Fruit fly (Drosophila melanogaster) whole organism, embryonic: ENCODE data around the gene Noc2.

Experiments
- ATbp ChIP-seq: fragments of 200-800 bp; sonication (Bioruptor generic); optimal IDR thresholded peaks from 2 replicates; lab custom pipeline; 2017; ENCODE audit warnings: missing biosample characterization, mild to moderate bottlenecking, missing genetic modification characterization, missing genetic modification reagents
- B-H1 ChIP-seq: fragments of 200-800 bp; sonication (Bioruptor generic); IDR thresholded peaks from 3 replicates; pipeline ENCODE4 v1.3.6; 2022; ENCODE audit warnings: missing biosample characterization, missing genetic modification characterization
- Bteb2 ChIP-seq: fragments of 200-800 bp; sonication (Bioruptor generic); optimal IDR thresholded peaks from 2 replicates; lab custom pipeline; 2016; ENCODE audit warnings: missing biosample characterization, missing genetic modification characterization
- CG10543 ChIP-seq: fragments of 200-800 bp; sonication (Bioruptor generic); optimal IDR thresholded peaks from 3 replicates; lab custom pipeline; 2017; ENCODE audit warnings: missing biosample characterization, mild to moderate bottlenecking, missing genetic modification characterization, moderate library complexity
- CG12104 ChIP-seq: fragments of 200-800 bp; sonication (Bioruptor generic); optimal IDR thresholded peaks from 3 replicates; lab custom pipeline; 2016; ENCODE audit warnings: missing biosample characterization, missing genetic modification characterization
- CG15073 ChIP-seq: fragments of 200-800 bp; sonication (Bioruptor generic); optimal IDR thresholded peaks from 2 replicates; lab custom pipeline; 2016; ENCODE audit warnings: missing biosample characterization, missing genetic modification characterization
- CG1602 ChIP-seq: fragments of 200-800 bp; sonication (Bioruptor generic); optimal IDR thresholded peaks from 3 replicates; lab custom pipeline; 2016; ENCODE audit warnings: missing biosample characterization, missing genetic modification characterization
- CG17612 ChIP-seq: fragments of 200-800 bp; sonication (Bioruptor generic); IDR thresholded peaks from 2 replicates; pipeline ENCODE4 v1.3.6; 2022; ENCODE audit warnings: missing biosample characterization, missing genetic modification characterization
- CG18599 ChIP-seq: fragments of 200-800 bp; sonication (Bioruptor generic); optimal IDR thresholded peaks from 3 replicates; lab custom pipeline; 2017; ENCODE audit warnings: missing biosample characterization, missing genetic modification characterization, mild to moderate bottlenecking, moderate library complexity, missing genetic modification reagents
- CG2116 ChIP-seq: fragments of 200-800 bp; sonication (Bioruptor generic); optimal IDR thresholded peaks from 3 replicates; lab custom pipeline; 2018; ENCODE audit warnings: missing biosample characterization, mild to moderate bottlenecking, missing genetic modification characterization
- CG2875 ChIP-seq: fragments of 200-800 bp; sonication (Bioruptor generic); optimal IDR thresholded peaks from 2 replicates; lab custom pipeline; 2017; ENCODE audit warnings: missing biosample characterization, mild to moderate bottlenecking, missing genetic modification characterization, missing genetic modification reagents
- CG30020 ChIP-seq: fragments of 200-800 bp; optimal IDR thresholded peaks from 2 replicates; lab custom pipeline; 2019; ENCODE audit warnings: missing biosample characterization, mild to moderate bottlenecking, missing genetic modification characterization, moderate library complexity
- CG32532 ChIP-seq: fragments of 200-800 bp; sonication (Bioruptor generic); IDR thresholded peaks from 2 replicates; pipeline ENCODE4 v1.3.6; 2022; ENCODE audit warnings: missing biosample characterization, missing genetic modification characterization
- CG6254 ChIP-seq: fragments of 200-800 bp; sonication (Bioruptor generic); optimal IDR thresholded peaks from 3 replicates; lab custom pipeline; 2017; ENCODE audit warnings: mild to moderate bottlenecking, missing biosample characterization, missing genetic modification reagents, missing genetic modification characterization
- CG8924 ChIP-seq: fragments of 200-800 bp; optimal IDR thresholded peaks from 3 replicates; lab custom pipeline; 2019; ENCODE audit warnings: missing biosample characterization, mild to moderate bottlenecking, missing genetic modification characterization, moderate library complexity
- CG9817 ChIP-seq: fragments of 200-800 bp; sonication (Bioruptor generic); optimal IDR thresholded peaks from 2 replicates; lab custom pipeline; 2018; ENCODE audit warnings: missing biosample characterization, mild to moderate bottlenecking, missing genetic modification characterization, moderate library complexity
- CkIIα-i1 ChIP-seq: fragments of 200-800 bp; sonication (Bioruptor generic); IDR thresholded peaks from 2 replicates; pipeline ENCODE4 v1.3.6; 2022; ENCODE audit warnings: missing biosample characterization, missing genetic modification characterization
- D19A ChIP-seq: fragments of 200-800 bp; optimal IDR thresholded peaks from 3 replicates; lab custom pipeline; 2019; ENCODE audit warnings: missing biosample characterization, mild to moderate bottlenecking, missing genetic modification characterization, moderate library complexity
- Dad ChIP-seq: fragments of 200-800 bp; sonication (Bioruptor generic); optimal IDR thresholded peaks from 3 replicates; lab custom pipeline; 2016; ENCODE audit warnings: missing biosample characterization, missing genetic modification characterization
- Dbx ChIP-seq: fragments of 200-800 bp; sonication (Bioruptor generic); IDR thresholded peaks from 3 replicates; pipeline ENCODE4 v1.3.6; 2022; ENCODE audit warnings: missing biosample characterization, missing genetic modification characterization
- Fer2 ChIP-seq: fragments of 200-800 bp; sonication (Bioruptor generic); optimal IDR thresholded peaks from 2 replicates; lab custom pipeline; 2018; ENCODE audit warnings: missing biosample characterization, mild to moderate bottlenecking, missing genetic modification characterization, moderate library complexity
- HLH3B ChIP-seq: fragments of 200-800 bp; sonication (Bioruptor generic); IDR thresholded peaks from 2 replicates; pipeline ENCODE4 v1.3.6; 2022; ENCODE audit warnings: missing biosample characterization, missing genetic modification characterization
- Hand ChIP-seq: fragments of 200-800 bp; sonication (Bioruptor generic); optimal IDR thresholded peaks from 2 replicates; lab custom pipeline; 2017; ENCODE audit warnings: mild to moderate bottlenecking, missing biosample characterization, missing genetic modification reagents, missing genetic modification characterization
- HmgD ChIP-seq: fragments of 200-800 bp; sonication (Bioruptor generic); optimal IDR thresholded peaks from 3 replicates; lab custom pipeline; 2016; ENCODE audit warnings: missing biosample characterization, missing genetic modification characterization
- Nf-YB ChIP-seq: fragments of 200-800 bp; sonication (Bioruptor generic); optimal IDR thresholded peaks from 3 replicates; lab custom pipeline; 2019; ENCODE audit warnings: missing biosample characterization, mild to moderate bottlenecking, missing genetic modification characterization, moderate library complexity
- Rx ChIP-seq: fragments of 200-800 bp; sonication (Bioruptor generic); IDR thresholded peaks from 2 replicates; pipeline ENCODE4 v1.3.6; 2022; ENCODE audit warnings: missing biosample characterization, missing genetic modification characterization
- Sry-δ ChIP-seq: fragments of 200-800 bp; sonication (Bioruptor generic); optimal IDR thresholded peaks from 2 replicates; lab custom pipeline; 2016; ENCODE audit warnings: missing biosample characterization, missing genetic modification characterization
- ac ChIP-seq: fragments of 200-800 bp; sonication (Bioruptor generic); optimal IDR thresholded peaks from 3 replicates; lab custom pipeline; 2017; ENCODE audit warnings: missing biosample characterization, mild to moderate bottlenecking, missing genetic modification characterization
- bigmax ChIP-seq: fragments of 200-800 bp; sonication (Bioruptor generic); optimal IDR thresholded peaks from 2 replicates; lab custom pipeline; 2018; ENCODE audit warnings: missing biosample characterization, mild to moderate bottlenecking, missing genetic modification characterization
- bowl ChIP-seq: fragments of 200-800 bp; sonication (Bioruptor generic); IDR thresholded peaks from 2 replicates; pipeline ENCODE4 v1.3.6; 2022; ENCODE audit warnings: missing biosample characterization, missing genetic modification characterization
- bsh ChIP-seq, 2 experiments: fragments of 200-800 bp; sonication (Bioruptor generic); optimal IDR thresholded peaks; 2 replicates each; lab custom pipeline; 2017 to 2018; ENCODE audit warnings: mild to moderate bottlenecking in 2 of 2, missing biosample characterization in 2 of 2, missing genetic modification characterization in 2 of 2, moderate library complexity in 1 of 2
- cato ChIP-seq: fragments of 200-800 bp; sonication (Bioruptor generic); optimal IDR thresholded peaks from 2 replicates; lab custom pipeline; 2016; ENCODE audit warnings: missing biosample characterization, missing genetic modification characterization, borderline replicate concordance
- chm ChIP-seq: fragments of 200-800 bp; sonication (Bioruptor generic); IDR thresholded peaks from 2 replicates; pipeline ENCODE4 v1.3.6; 2022; ENCODE audit warnings: missing biosample characterization, missing genetic modification characterization
- chn ChIP-seq: fragments of 200-800 bp; sonication (Bioruptor generic); optimal IDR thresholded peaks from 2 replicates; lab custom pipeline; 2016; ENCODE audit warnings: missing biosample characterization, missing genetic modification characterization
- dmrt99B ChIP-seq: fragments of 200-800 bp; sonication (Bioruptor generic); optimal IDR thresholded peaks from 2 replicates; lab custom pipeline; 2018; ENCODE audit warnings: missing biosample characterization, mild to moderate bottlenecking, missing genetic modification characterization, moderate library complexity
- esg ChIP-seq: fragments of 200-800 bp; sonication (Bioruptor generic); conservative IDR thresholded peaks from 2 replicates; pipeline ENCODE4 v1.3.6; 2022; ENCODE audit warnings: missing biosample characterization, missing genetic modification characterization
- fd102C ChIP-seq: fragments of 200-800 bp; sonication (Bioruptor generic); optimal IDR thresholded peaks from 2 replicates; lab custom pipeline; 2018; ENCODE audit warnings: missing biosample characterization, mild to moderate bottlenecking, missing genetic modification characterization, moderate library complexity
- fd64A ChIP-seq: fragments of 200-800 bp; sonication (Bioruptor generic); optimal IDR thresholded peaks from 3 replicates; lab custom pipeline; 2018; ENCODE audit warnings: missing biosample characterization, mild to moderate bottlenecking, missing genetic modification characterization
- fd96Cb ChIP-seq: fragments of 200-800 bp; sonication (Bioruptor generic); optimal IDR thresholded peaks from 2 replicates; lab custom pipeline; 2018; ENCODE audit warnings: missing biosample characterization, mild to moderate bottlenecking, missing genetic modification characterization, moderate library complexity
- gsb-n ChIP-seq: fragments of 200-800 bp; sonication (Bioruptor generic); optimal IDR thresholded peaks from 3 replicates; lab custom pipeline; 2018; ENCODE audit warnings: missing biosample characterization, mild to moderate bottlenecking, missing genetic modification characterization
- ind ChIP-seq: fragments of 200-800 bp; sonication (Bioruptor generic); optimal IDR thresholded peaks from 3 replicates; lab custom pipeline; 2016; ENCODE audit warnings: missing biosample characterization, missing genetic modification characterization
- jing ChIP-seq: fragments of 200-800 bp; sonication (Bioruptor generic); optimal IDR thresholded peaks from 2 replicates; lab custom pipeline; 2018; ENCODE audit warnings: missing biosample characterization, mild to moderate bottlenecking, missing genetic modification characterization
- mam ChIP-seq: fragments of 200-800 bp; sonication (Bioruptor generic); optimal IDR thresholded peaks from 3 replicates; lab custom pipeline; 2016; ENCODE audit warnings: missing biosample characterization, missing genetic modification characterization
- odd ChIP-seq: fragments of 200-800 bp; sonication (Bioruptor generic); optimal IDR thresholded peaks from 2 replicates; lab custom pipeline; 2017; ENCODE audit warnings: missing biosample characterization, mild to moderate bottlenecking, missing genetic modification characterization
- sd ChIP-seq: fragments of 200-800 bp; sonication (Bioruptor generic); optimal IDR thresholded peaks from 3 replicates; lab custom pipeline; 2018; ENCODE audit warnings: missing biosample characterization, mild to moderate bottlenecking, missing genetic modification characterization, moderate library complexity
- vnd ChIP-seq: fragments of 200-800 bp; sonication (Bioruptor generic); IDR thresholded peaks from 3 replicates; pipeline ENCODE4 v1.3.6; 2022; ENCODE audit warnings: missing biosample characterization, missing genetic modification characterization; ENCODE audit not compliant: partially characterized antibody
- vvl ChIP-seq: fragments of 200-800 bp; sonication (Bioruptor generic); IDR thresholded peaks from 2 replicates; pipeline ENCODE4 v1.3.6; 2022; ENCODE audit warnings: missing biosample characterization, missing genetic modification characterization
- zen ChIP-seq: fragments of 200-800 bp; sonication (Bioruptor generic); optimal IDR thresholded peaks from 3 replicates; lab custom pipeline; 2018; ENCODE audit warnings: missing biosample characterization, mild to moderate bottlenecking, missing genetic modification characterization, moderate library complexity

Noc2 gene

dm6 chr2L:21168295-21169159 is 5.1 kb downstream of the Noc2 start, which contains the start of the genes mAcon1, CG43345 and CG43346 (continued):
- TF ChIP-seq CG15073 (GFP tag; lab: Kevin White, UChicago) (no peak), HmgD (GFP tag; lab: Kevin White, UChicago) (peak; percentile 88), HLH3B (GFP tag; lab: Robert Waterston, UW) (peak; percentile 46; the same call in 1 of the 2 replicates), Nf-YB (peak; percentile 47), CG1602 (GFP tag; lab: Kevin White, UChicago) (peak; percentile 67), mam (peak; percentile 92), chn (GFP tag; lab: Kevin White, UChicago) (peak; percentile 86), fd64A (GFP tag; lab: Kevin White, UChicago) (no peak), jing (GFP tag; lab: Kevin White, UChicago) (peak; percentile 52), dmrt99B (tag; lab: Kevin White, UChicago) (no peak), ac (no peak), chm (GFP tag; lab: Robert Waterston, UW) (peak; percentile 6; the same call in 1 of the 2 replicates), Sry-δ (GFP tag; lab: Kevin White, UChicago) (peak; percentile 67), D19A (tag; lab: Kevin White, UChicago) (no peak), CG2116 (GFP tag; lab: Kevin White, UChicago) (peak; percentile 60), vvl (GFP tag; lab: Robert Waterston, UW) (peak; percentile 27; the same call in 1 of the 2 replicates), CkIIα-i1 (GFP tag; lab: Robert Waterston, UW) (no peak), B-H1 (GFP tag; lab: Robert Waterston, UW) (peak; percentile 41; the same call in 1 of the 3 replicates), fd102C (GFP tag; lab: Kevin White, UChicago) (peak; percentile 5), sd (tag; lab: Kevin White, UChicago) (no peak), Rx (GFP tag; lab: Robert Waterston, UW) (0 out of 2 replicates have a peak, but pooled peaks have one; percentile 33), Hand (no peak), Fer2 (tag; lab: Kevin White, UChicago) (peak; percentile 70), CG18599 (peak; percentile 86), bowl (GFP tag; lab: Robert Waterston, UW) (no peak), CG17612 (GFP tag; lab: Robert Waterston, UW) (no peak), bsh (GFP tag; optimal IDR thresholded peaks at IDR 0.05; lab: Kevin White, UChicago) (peak; percentile 19 to 59), CG2875 (GFP tag; lab: Kevin White, UChicago) (no peak), CG12104 (GFP tag; lab: Kevin White, UChicago) (peak; percentile 64), fd96Cb (tag; lab: Kevin White, UChicago) (peak; percentile 54), zen (tag; lab: Kevin White, UChicago) (peak; percentile 75), esg (GFP tag; lab: Robert Waterston, UW) (peak; percentile 30), ATbp (GFP tag; lab: Kevin White, UChicago) (peak; percentile 43), bigmax (GFP tag; lab: Kevin White, UChicago) (peak; percentile 86), Dad (GFP tag; lab: Kevin White, UChicago) (peak; percentile 89), CG30020 (peak; percentile 69), ind (GFP tag; lab: Kevin White, UChicago) (peak; percentile 83), CG32532 (GFP tag; lab: Robert Waterston, UW) (peak; percentile 54; the same call in 1 of the 2 replicates), CG8924 (tag; lab: Kevin White, UChicago) (no peak), cato (GFP tag; lab: Kevin White, UChicago) (peak; percentile 70), Dbx (GFP tag; lab: Robert Waterston, UW) (peak; percentile 86), odd (GFP tag; lab: Kevin White, UChicago) (no peak), Bteb2 (GFP tag; lab: Kevin White, UChicago) (peak; percentile 74), CG10543 (GFP tag; lab: Kevin White, UChicago) (peak; percentile 92), vnd (GFP tag; lab: Robert Waterston, UW) (no peak), CG6254 (GFP tag; lab: Kevin White, UChicago) (peak; percentile 24), gsb-n (tag; lab: Kevin White, UChicago) (no peak), CG9817 (peak; percentile 79)
